Fruit fly (Drosophila melanogaster): ENCODE results near the gene Diap1.
A peak's percentile ranks its signal among the peaks of the same experiment; 100 is the strongest.

The Diap1 gene

DNA sequence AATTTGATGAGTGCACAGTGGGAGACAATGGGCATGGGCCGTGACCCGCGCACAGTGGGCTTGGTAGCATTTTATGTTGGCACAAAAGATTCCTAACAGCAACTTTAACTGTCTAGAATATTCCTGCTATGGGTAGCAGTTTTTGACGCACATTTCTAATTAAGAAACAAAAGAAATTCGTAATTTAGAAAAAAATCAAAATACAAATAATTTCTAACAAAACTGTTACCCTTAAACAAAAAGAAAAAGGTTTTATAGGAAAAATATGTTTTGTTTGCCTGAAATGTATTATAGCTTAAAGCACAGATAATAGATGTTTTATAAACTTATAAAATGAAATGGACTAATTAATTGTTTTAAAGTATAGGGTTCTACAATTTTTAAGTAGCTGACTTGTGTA, 33.9 kb downstream of the Diap1 start (continued):
- TF ChIP-seq CG2678 (tag; optimal IDR thresholded peaks at IDR 0.05) (no peak), sob (GFP tag; IDR thresholded peaks at IDR 0.05) (no peak), CG16863 (GFP tag; optimal IDR thresholded peaks at IDR 0.05) (no peak), ind (GFP tag; optimal IDR thresholded peaks at IDR 0.05) (no peak), peb (GFP tag; IDR thresholded peaks at IDR 0.05) (no peak), Sox100B (GFP tag; optimal IDR thresholded peaks at IDR 0.05) (peak; percentile 31), HmgZ (tag; optimal IDR thresholded peaks at IDR 0.05) (no peak), CG6791 (GFP tag; IDR thresholded peaks at IDR 0.05; ENCODE audit: partially characterized antibody) (no peak), croc (GFP tag; conservative IDR thresholded peaks at IDR 0.05) (no peak), ham (GFP tag; IDR thresholded peaks at IDR 0.05) (no peak), row (GFP tag; IDR thresholded peaks at IDR 0.05) (0 out of 3 replicates have a peak, but pooled peaks have one; percentile 24), CG13123 (GFP tag; optimal IDR thresholded peaks at IDR 0.05) (no peak), Hey (tag; optimal IDR thresholded peaks at IDR 0.05) (no peak), ranshi (GFP tag; IDR thresholded peaks at IDR 0.05) (no peak), CG10147 (GFP tag; optimal IDR thresholded peaks at IDR 0.05) (no peak), CG17186 (GFP tag; optimal IDR thresholded peaks at IDR 0.05) (no peak), Asciz (GFP tag; optimal IDR thresholded peaks at IDR 0.05) (no peak), CG8281 (tag; optimal IDR thresholded peaks at IDR 0.05) (no peak), Hmr (GFP tag; optimal IDR thresholded peaks at IDR 0.05) (no peak), phol (tag; optimal IDR thresholded peaks at IDR 0.05) (peak; percentile 26), D19A (tag; optimal IDR thresholded peaks at IDR 0.05) (peak; percentile 29), CG3163 (GFP tag; optimal IDR thresholded peaks at IDR 0.05) (no peak), sim (GFP tag; IDR thresholded peaks at IDR 0.05) (no peak), CG10543 (GFP tag; optimal IDR thresholded peaks at IDR 0.05) (no peak), CG11247 (GFP tag; IDR thresholded peaks at IDR 0.05) (no peak), CG2116 (GFP tag; optimal IDR thresholded peaks at IDR 0.05) (no peak), Ssrp (tag; optimal IDR thresholded peaks at IDR 0.05) (no peak), CG12942 (GFP tag; optimal IDR thresholded peaks at IDR 0.05) (no peak), grau (tag; optimal IDR thresholded peaks at IDR 0.05) (no peak), CG7745 (tag; optimal IDR thresholded peaks at IDR 0.05) (no peak), Nf-YC (tag; optimal IDR thresholded peaks at IDR 0.05) (no peak), maf-S (GFP tag; optimal IDR thresholded peaks at IDR 0.05) (no peak), emc (GFP tag; optimal IDR thresholded peaks at IDR 0.05) (no peak), nom (GFP tag; optimal IDR thresholded peaks at IDR 0.05) (no peak), ftz-f1 (GFP tag; optimal IDR thresholded peaks at IDR 0.05) (no peak), dpn (GFP tag; optimal IDR thresholded peaks at IDR 0.05) (no peak), vfl (GFP tag; optimal IDR thresholded peaks at IDR 0.05) (no peak), CG10267 (tag; optimal IDR thresholded peaks at IDR 0.05) (peak; percentile 46), CG17829 (tag; optimal IDR thresholded peaks at IDR 0.05) (no peak), ERR (GFP tag; optimal IDR thresholded peaks at IDR 0.05) (no peak), gsb-n (tag; optimal IDR thresholded peaks at IDR 0.05) (no peak), CG5953 (GFP tag; IDR thresholded peaks at IDR 0.05) (no peak), mirr (GFP tag; optimal IDR thresholded peaks at IDR 0.05) (no peak), ATbp (GFP tag; optimal IDR thresholded peaks at IDR 0.05) (no peak), ttk (GFP tag; IDR thresholded peaks at IDR 0.05) (no peak), Dad (GFP tag; optimal IDR thresholded peaks at IDR 0.05) (no peak), Scr (GFP tag; IDR thresholded peaks at IDR 0.05; ENCODE audit: partially characterized antibody) (no peak), CkIIα-i1 (GFP tag; IDR thresholded peaks at IDR 0.05) (no peak), CG12391 (tag; optimal IDR thresholded peaks at IDR 0.05) (peak; percentile 14), dmrt99B (tag; optimal IDR thresholded peaks at IDR 0.05) (peak; percentile 11), sisA (GFP tag; IDR thresholded peaks at IDR 0.05) (no peak), CTCF (GFP tag; optimal IDR thresholded peaks at IDR 0.05) (no peak), Drgx (GFP tag; IDR thresholded peaks at IDR 0.05) (no peak)
